Fruit fly (Drosophila melanogaster): ENCODE data around the gene CG13728.
A peak's percentile ranks its signal among the peaks of the same experiment; 100 is the strongest.

CG13728 gene

dm6 chr3L:17428779-17429178, 46.3 kb upstream of the CG13728 start, which contains the start of gene Gorab (continued):
- TF ChIP-seq otp (GFP tag; IDR thresholded peaks at IDR 0.05) (peak; percentile 92), PHDP (tag; optimal IDR thresholded peaks at IDR 0.05) (peak; percentile 84), CG7786 (GFP tag; optimal IDR thresholded peaks at IDR 0.05) (peak; percentile 63), Tbp (GFP tag; optimal IDR thresholded peaks at IDR 0.05) (no peak), CG10979 (tag; optimal IDR thresholded peaks at IDR 0.05) (peak; percentile 77), cad (GFP tag; optimal IDR thresholded peaks at IDR 0.05) (no peak), jumu (GFP tag; optimal IDR thresholded peaks at IDR 0.05) (peak; percentile 35), CG17359 (tag; optimal IDR thresholded peaks at IDR 0.05) (peak; percentile 88), Gug (GFP tag; IDR thresholded peaks at IDR 0.05) (peak; percentile 92), sens (GFP tag) (peak; percentile 96), Usf (GFP tag; optimal IDR thresholded peaks at IDR 0.05) (peak; percentile 78), CG1792 (GFP tag; optimal IDR thresholded peaks at IDR 0.05) (peak; percentile 21), stwl (tag; optimal IDR thresholded peaks at IDR 0.05) (peak; percentile 93), Hr78 (GFP tag; optimal IDR thresholded peaks at IDR 0.05) (no peak), CTCF (GFP tag; optimal IDR thresholded peaks at IDR 0.05) (peak; percentile 17), crc (GFP tag; optimal IDR thresholded peaks at IDR 0.05) (no peak), so (GFP tag; IDR thresholded peaks at IDR 0.05) (peak; percentile 85; the same call in 2 of the 3 replicates), CrebB (tag; optimal IDR thresholded peaks at IDR 0.05) (no peak), CG17186 (GFP tag; optimal IDR thresholded peaks at IDR 0.05) (peak; percentile 33), CG8478 (optimal IDR thresholded peaks at IDR 0.05) (no peak), CG2120 (GFP tag; optimal IDR thresholded peaks at IDR 0.05) (peak; percentile 93), CG12942 (GFP tag; optimal IDR thresholded peaks at IDR 0.05) (peak; percentile 90), zfh2 (GFP tag; optimal IDR thresholded peaks at IDR 0.05) (peak; percentile 67), hth (optimal IDR thresholded peaks at IDR 0.05) (no peak), Dp (GFP tag; optimal IDR thresholded peaks at IDR 0.05) (peak; percentile 75), hb (GFP tag; IDR thresholded peaks at IDR 0.05; ENCODE audit: partially characterized antibody) (no peak), Dfd (GFP tag; optimal IDR thresholded peaks at IDR 0.05) (no peak), CG3838 (GFP tag; optimal IDR thresholded peaks at IDR 0.05) (peak; percentile 56), CG12391 (tag; optimal IDR thresholded peaks at IDR 0.05) (peak; percentile 95), CG42726 (GFP tag; IDR thresholded peaks at IDR 0.05; ENCODE audit: partially characterized antibody) (no peak), CG11696 (GFP tag; IDR thresholded peaks at IDR 0.05) (peak; percentile 82), Asciz (GFP tag; optimal IDR thresholded peaks at IDR 0.05) (peak; percentile 66), CoRest (tag; optimal IDR thresholded peaks at IDR 0.05) (peak; percentile 91), CG7963 (GFP tag; IDR thresholded peaks at IDR 0.05; ENCODE audit: partially characterized antibody) (no peak), ci (GFP tag; IDR thresholded peaks at IDR 0.05) (peak; percentile 94), unc-4 (GFP tag; IDR thresholded peaks at IDR 0.05; ENCODE audit: partially characterized antibody) (peak; percentile 48; the same call in 1 of the 2 replicates), CG10565 (GFP tag; optimal IDR thresholded peaks at IDR 0.05) (no peak), CG12659 (GFP tag; optimal IDR thresholded peaks at IDR 0.05) (peak; percentile 93), Fer3 (tag; optimal IDR thresholded peaks at IDR 0.05) (peak; percentile 87), CG10209 (GFP tag; optimal IDR thresholded peaks at IDR 0.05) (peak; percentile 86), peb (GFP tag; IDR thresholded peaks at IDR 0.05) (peak; percentile 87), gcm (GFP tag; optimal IDR thresholded peaks at IDR 0.05) (peak; percentile 32), Atf6 (GFP tag; IDR thresholded peaks at IDR 0.05) (peak; percentile 87), CG4730 (GFP tag; IDR thresholded peaks at IDR 0.05) (peak; percentile 94), Nf-YA (GFP tag; IDR thresholded peaks at IDR 0.05) (peak; percentile 86), stc (GFP tag; IDR thresholded peaks at IDR 0.05) (peak; percentile 90), Atf3 (GFP tag; optimal IDR thresholded peaks at IDR 0.05) (peak; percentile 83), CG1647 (GFP tag; optimal IDR thresholded peaks at IDR 0.05) (peak; percentile 70), mirr (GFP tag; optimal IDR thresholded peaks at IDR 0.05) (no peak), Pdp1 (GFP tag; optimal IDR thresholded peaks at IDR 0.05) (peak; percentile 76 to 77), HLH3B (GFP tag; IDR thresholded peaks at IDR 0.05) (peak; percentile 95), kni (GFP tag; optimal IDR thresholded peaks at IDR 0.05) (peak; percentile 5)

Measured in whole organism, embryonic.